Fruit fly (Drosophila melanogaster): ENCODE results near the gene CG18476.

The CG18476 gene

DNA sequence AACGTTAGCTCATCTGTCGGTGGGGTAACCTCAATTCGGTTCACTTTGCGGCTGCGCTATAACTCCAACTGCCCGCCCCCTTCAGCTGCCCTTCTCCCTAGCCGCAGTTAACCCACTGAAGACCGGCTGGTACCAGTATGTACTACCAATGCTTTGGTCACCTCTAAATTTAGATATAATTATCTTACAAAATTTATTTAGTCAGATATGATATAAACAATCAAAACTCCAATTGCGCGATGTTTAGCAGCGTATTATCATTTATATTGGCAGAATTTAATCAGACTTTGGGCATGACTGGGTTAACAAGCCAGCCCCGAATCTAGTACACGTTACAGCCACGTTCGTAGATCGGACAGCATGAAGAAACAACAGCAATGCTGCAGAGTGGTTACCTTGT is 16.2 kb downstream of the CG18476 start (continued):
- TF ChIP-seq croc (GFP tag; conservative IDR thresholded peaks at IDR 0.05) (0 out of 3 replicates have a peak, but pooled peaks have one; percentile 15), zfh1 (GFP tag; IDR thresholded peaks at IDR 0.05) (0 out of 3 replicates have a peak, but pooled peaks have one; percentile 28), odd (GFP tag; optimal IDR thresholded peaks at IDR 0.05) (peak; percentile 42), Rfx (GFP tag; IDR thresholded peaks at IDR 0.05) (peak; percentile 54), hth (optimal IDR thresholded peaks at IDR 0.05) (no peak), CG4282 (GFP tag; optimal IDR thresholded peaks at IDR 0.05) (no peak), Dek (tag; optimal IDR thresholded peaks at IDR 0.05) (peak; percentile 38), CG9797 (GFP tag; optimal IDR thresholded peaks at IDR 0.05) (no peak), CG42726 (GFP tag; IDR thresholded peaks at IDR 0.05; ENCODE audit: partially characterized antibody) (no peak), CG1603 (tag; optimal IDR thresholded peaks at IDR 0.05) (peak; percentile 65), CG10147 (GFP tag; optimal IDR thresholded peaks at IDR 0.05) (peak; percentile 57), bigmax (GFP tag; optimal IDR thresholded peaks at IDR 0.05) (no peak), cg (GFP tag; optimal IDR thresholded peaks at IDR 0.05) (no peak), CG7745 (tag; optimal IDR thresholded peaks at IDR 0.05) (no peak), Xrp1 (GFP tag; IDR thresholded peaks at IDR 0.05) (peak; percentile 32; the same call in 1 of the 2 replicates), CG10979 (tag; optimal IDR thresholded peaks at IDR 0.05) (peak; percentile 36), Dfd (GFP tag; optimal IDR thresholded peaks at IDR 0.05) (no peak), CG17361 (GFP tag; IDR thresholded peaks at IDR 0.05) (0 out of 3 replicates have a peak, but pooled peaks have one; percentile 38), dan (GFP tag; IDR thresholded peaks at IDR 0.05) (no peak), Pdp1 (GFP tag; optimal IDR thresholded peaks at IDR 0.05) (no peak), dmrt11E (tag; optimal IDR thresholded peaks at IDR 0.05) (no peak), seq (GFP tag; IDR thresholded peaks at IDR 0.05) (no peak), ap (GFP tag; IDR thresholded peaks at IDR 0.05) (no peak), Sin3A (optimal IDR thresholded peaks at IDR 0.05) (no peak), CG16779 (GFP tag; IDR thresholded peaks at IDR 0.05) (no peak), CG7987 (GFP tag; optimal IDR thresholded peaks at IDR 0.05) (no peak), fd3F (GFP tag; optimal IDR thresholded peaks at IDR 0.05) (peak; percentile 20), CG17328 (GFP tag; IDR thresholded peaks at IDR 0.05) (peak; percentile 54; the same call in 1 of the 2 replicates), Hmr (GFP tag; optimal IDR thresholded peaks at IDR 0.05) (peak; percentile 5), Dll (GFP tag; IDR thresholded peaks at IDR 0.05; ENCODE audit: partially characterized antibody) (no peak), CG14441 (GFP tag; IDR thresholded peaks at IDR 0.05) (peak; percentile 70), corto (GFP tag; optimal IDR thresholded peaks at IDR 0.05) (no peak), Doc3 (GFP tag; IDR thresholded peaks at IDR 0.05; ENCODE audit: partially characterized antibody) (no peak), HLHmδ (GFP tag; optimal IDR thresholded peaks at IDR 0.05) (no peak), ind (GFP tag; optimal IDR thresholded peaks at IDR 0.05) (peak; percentile 27), CG10267 (tag; optimal IDR thresholded peaks at IDR 0.05) (peak; percentile 21), MTF-1 (GFP tag; optimal IDR thresholded peaks at IDR 0.05; ENCODE audit: borderline replicate concordance) (peak; percentile 36), pho (GFP tag; optimal IDR thresholded peaks at IDR 0.05) (no peak), Mad (GFP tag; optimal IDR thresholded peaks at IDR 0.05) (no peak), crc (GFP tag; optimal IDR thresholded peaks at IDR 0.05) (no peak), Ets97D (GFP tag; optimal IDR thresholded peaks at IDR 0.05) (no peak), fu2 (GFP tag; optimal IDR thresholded peaks at IDR 0.05) (no peak), pan (optimal IDR thresholded peaks at IDR 0.05) (no peak), pan (GFP tag; optimal IDR thresholded peaks at IDR 0.05 in 1 of 2, IDR thresholded peaks at IDR 0.05 in 1 of 2) (peak in 1 of 2 experiments; percentile 53), Hey (tag; optimal IDR thresholded peaks at IDR 0.05) (no peak), Bgb (GFP tag; IDR thresholded peaks at IDR 0.05; ENCODE audit: partially characterized antibody) (no peak), Dref (GFP tag; IDR thresholded peaks at IDR 0.05) (no peak), wdn (GFP tag; IDR thresholded peaks at IDR 0.05) (no peak), bsh (GFP tag; optimal IDR thresholded peaks at IDR 0.05) (peak; percentile 29 to 36), HmgZ (tag; optimal IDR thresholded peaks at IDR 0.05) (peak; percentile 38), Atf3 (GFP tag; optimal IDR thresholded peaks at IDR 0.05) (no peak)
